Worm (Caenorhabditis elegans): ENCODE data around the gene C01G12.13.

- no peak for TF ChIP-seq elt-3 (tag; optimal IDR thresholded peaks at IDR 0.05)
- no peak for TF ChIP-seq nhr-12 (tag; optimal IDR thresholded peaks at IDR 0.05)
- TF ChIP-seq egl-27 (tag; optimal IDR thresholded peaks at IDR 0.05) = no peak
- TF ChIP-seq lsy-2 (tag; optimal IDR thresholded peaks at IDR 0.05) = no peak
- TF ChIP-seq lin-13 (GFP tag; optimal IDR thresholded peaks at IDR 0.05) = no peak
- TF ChIP-seq lin-39 (tag; optimal IDR thresholded peaks at IDR 0.05) = no peak
- TF ChIP-seq fkh-10 (GFP tag; optimal IDR thresholded peaks at IDR 0.05) = no peak
- no peak for TF ChIP-seq nhr-77 (tag; optimal IDR thresholded peaks at IDR 0.05)
- no peak for TF ChIP-seq lir-3 (tag; optimal IDR thresholded peaks at IDR 0.05; ENCODE audit: poor library complexity)
- no peak for TF ChIP-seq mdl-1 (tag; optimal IDR thresholded peaks at IDR 0.05)
Observed at ce11 chrII:14534000-14534399, 42.5 kb upstream of the C01G12.13 start, which contains the start of gene C04H5.1.

Measured in whole organism, L1 larva.